Worm (Caenorhabditis elegans): ENCODE data around the gene adr-2.
A peak's percentile ranks its signal among the peaks of the same experiment; 100 is the strongest.
"Not testable (repeated sequence)": the region's sequence is repeated elsewhere in the genome, so short reads cannot be mapped to it uniquely, and the experiment has no call there.

adr-2 gene

DNA sequence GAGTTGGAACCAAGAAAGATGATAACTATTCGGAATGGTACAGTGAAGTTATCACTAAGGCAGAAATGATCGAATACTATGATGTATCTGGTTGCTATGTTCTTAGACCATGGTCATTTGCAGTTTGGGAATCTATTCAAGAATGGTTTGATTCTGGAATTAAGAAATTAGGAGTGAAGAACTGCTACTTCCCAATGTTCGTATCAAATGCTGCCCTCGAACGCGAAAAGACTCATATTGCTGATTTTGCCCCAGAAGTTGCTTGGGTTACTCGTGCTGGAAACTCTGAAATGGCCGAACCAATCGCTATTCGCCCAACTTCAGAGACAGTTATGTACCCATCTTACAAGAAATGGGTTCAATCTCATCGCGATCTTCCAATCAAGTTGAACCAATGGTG, 6.7 kb upstream of the adr-2 start (continued):
- TF ChIP-seq ceh-63 (GFP tag; optimal IDR thresholded peaks at IDR 0.05) (no peak), ceh-8 (GFP tag; optimal IDR thresholded peaks at IDR 0.05) (no peak), nhr-12 (tag; optimal IDR thresholded peaks at IDR 0.05) (no peak), F16B12.6 (tag; optimal IDR thresholded peaks at IDR 0.05) (no peak), swsn-7 (tag; optimal IDR thresholded peaks at IDR 0.05) (no peak)

DNA sequence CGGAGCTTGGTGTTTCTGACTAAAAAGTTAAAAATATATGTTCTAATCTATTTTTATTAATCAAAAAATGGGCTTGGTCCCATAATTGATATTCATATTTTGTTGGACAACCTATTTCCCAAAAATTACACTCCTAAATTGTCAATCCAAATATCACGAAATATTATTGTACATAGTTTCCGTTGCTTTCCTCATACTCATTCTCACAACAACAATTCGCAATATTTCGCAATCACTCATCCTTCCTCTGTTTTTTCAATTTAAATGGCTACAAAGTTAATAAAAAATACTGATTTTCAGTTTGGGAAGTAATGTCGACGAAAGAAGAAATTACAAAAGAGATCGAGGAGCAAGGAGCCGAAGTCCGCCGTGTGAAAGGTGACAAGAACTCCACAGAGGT, 6.0 kb upstream of the adr-2 start, which contains the start of gene pars-1:
pars-1 (plus strand) TSS at position 301 of the 400 bp plus-strand sequence.
- TF ChIP-seq pqm-1 (tag; optimal IDR thresholded peaks at IDR 0.05) (no peak), blmp-1 (tag; optimal IDR thresholded peaks at IDR 0.05) (no peak), sox-4 (tag; optimal IDR thresholded peaks at IDR 0.05) (no peak)

DNA sequence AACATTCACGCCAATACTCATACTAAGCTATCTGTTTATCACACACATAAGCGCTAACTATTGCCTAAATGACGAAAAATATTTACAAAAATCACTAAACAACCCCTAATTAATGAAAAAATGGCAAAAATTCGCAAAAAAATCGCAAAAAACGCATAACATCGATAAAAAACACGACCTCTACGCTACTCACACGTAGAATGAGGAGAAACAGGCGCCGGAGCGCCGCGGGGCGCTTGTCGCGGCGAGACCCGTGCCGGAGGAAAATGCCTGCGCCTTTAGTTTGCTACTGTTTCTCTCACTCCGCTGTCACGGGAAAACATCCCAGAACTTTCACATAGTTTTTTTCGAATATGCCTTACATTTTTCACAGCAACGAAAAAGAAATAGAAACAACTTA, 5.2 kb upstream of the adr-2 start:
- peak in 1 of 2 experiments; percentile 24 for TF ChIP-seq efl-1 (optimal IDR thresholded peaks at IDR 0.05)
- TF ChIP-seq efl-1 (GFP tag; optimal IDR thresholded peaks at IDR 0.05 in 1 of 2): not testable (repeated sequence)

DNA sequence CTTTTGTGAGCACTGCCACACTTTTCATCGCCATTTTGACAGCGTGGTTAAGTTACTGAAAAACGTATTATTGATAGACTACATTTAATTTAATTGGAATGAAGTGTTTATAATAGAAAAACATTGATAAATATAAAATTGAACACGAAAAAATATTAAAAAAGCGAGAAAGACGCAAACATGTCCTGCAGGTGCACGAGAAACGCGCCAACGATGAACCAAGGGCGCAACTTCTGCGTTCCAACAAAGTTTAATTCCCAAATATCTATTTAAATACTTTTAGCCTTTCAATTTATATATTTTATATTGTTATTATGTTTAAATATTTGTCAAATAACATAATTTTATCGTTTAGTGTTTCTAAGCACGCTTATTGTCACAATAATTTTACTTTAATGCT, 1.5 kb upstream of the adr-2 start, which contains the start of gene ndus-8:
ndus-8 (minus strand) TSS at position 55 of the 400 bp plus-strand sequence.
- TF ChIP-seq nhr-47 (tag; optimal IDR thresholded peaks at IDR 0.05) (peak; percentile 76), efl-1 (optimal IDR thresholded peaks at IDR 0.05) (peak; percentile 65 to 81), efl-1 (GFP tag; optimal IDR thresholded peaks at IDR 0.05 in 1 of 2) (peak; percentile 73 to 96), dpl-1 (GFP tag; optimal IDR thresholded peaks at IDR 0.05) (peak; percentile 60 to 79 (median 79)), lir-3 (tag; optimal IDR thresholded peaks at IDR 0.05; ENCODE audit: poor library complexity) (peak; percentile 38), ceh-8 (GFP tag; optimal IDR thresholded peaks at IDR 0.05) (no peak), snu-23 (GFP tag; optimal IDR thresholded peaks at IDR 0.05) (peak; percentile 85), ztf-4 (tag; optimal IDR thresholded peaks at IDR 0.05) (no peak), C16A3.4 (tag; optimal IDR thresholded peaks at IDR 0.05) (peak; percentile 79), alr-1 (tag; optimal IDR thresholded peaks at IDR 0.05; ENCODE audit: borderline replicate concordance) (no peak), fkh-8 (tag; optimal IDR thresholded peaks at IDR 0.05) (peak; percentile 18), grh-1 (GFP tag; IDR thresholded peaks at IDR 0.05) (no peak), unc-98 (GFP tag; IDR thresholded peaks at IDR 0.05) (no peak), mep-1 (tag; optimal IDR thresholded peaks at IDR 0.05) (peak; percentile 95), egl-27 (tag; optimal IDR thresholded peaks at IDR 0.05) (no peak), tlp-1 (tag; optimal IDR thresholded peaks at IDR 0.05) (no peak), elt-3 (tag; optimal IDR thresholded peaks at IDR 0.05) (peak in 1 of 6 experiments; percentile 53), nhr-19 (GFP tag; conservative IDR thresholded peaks at IDR 0.05) (peak; percentile 84), zag-1 (tag; optimal IDR thresholded peaks at IDR 0.05) (no peak), unc-86 (tag; optimal IDR thresholded peaks at IDR 0.05) (peak; percentile 56), mab-9 (GFP tag; IDR thresholded peaks at IDR 0.05) (no peak), pax-3 (tag; optimal IDR thresholded peaks at IDR 0.05) (no peak), aha-1 (tag; optimal IDR thresholded peaks at IDR 0.05) (no peak), egl-13 (tag; optimal IDR thresholded peaks at IDR 0.05) (peak; percentile 18), pqm-1 (tag; optimal IDR thresholded peaks at IDR 0.05) (no peak), unc-130 (tag; optimal IDR thresholded peaks at IDR 0.05) (peak; percentile 90), ceh-88 (GFP tag; IDR thresholded peaks at IDR 0.05) (no peak), mdl-1 (tag; optimal IDR thresholded peaks at IDR 0.05) (peak in 1 of 2 experiments; percentile 57), dsc-1 (tag; optimal IDR thresholded peaks at IDR 0.05) (peak; percentile 78), xbp-1 (tag; optimal IDR thresholded peaks at IDR 0.05) (peak; percentile 74), vab-15 (tag; optimal IDR thresholded peaks at IDR 0.05) (no peak), unc-62 (GFP tag; optimal IDR thresholded peaks at IDR 0.05) (no peak), nhr-237 (tag; optimal IDR thresholded peaks at IDR 0.05) (no peak), sptf-1 (tag; optimal IDR thresholded peaks at IDR 0.05) (no peak), F16B12.6 (tag; optimal IDR thresholded peaks at IDR 0.05) (peak; percentile 59), ceh-82 (tag; optimal IDR thresholded peaks at IDR 0.05) (peak in 2 of 3 experiments; percentile 47 to 77), irx-1 (tag; optimal IDR thresholded peaks at IDR 0.05) (peak; percentile 34), unc-30 (tag; optimal IDR thresholded peaks at IDR 0.05) (no peak), hlh-4 (tag; optimal IDR thresholded peaks at IDR 0.05) (no peak), lin-39 (tag; optimal IDR thresholded peaks at IDR 0.05) (peak; percentile 43), nhr-12 (tag; optimal IDR thresholded peaks at IDR 0.05) (no peak), fkh-4 (tag; optimal IDR thresholded peaks at IDR 0.05; ENCODE audit: borderline replicate concordance) (no peak), hpl-2 (GFP tag; optimal IDR thresholded peaks at IDR 0.05) (peak; percentile 57)
